Worm (Caenorhabditis elegans) whole organism, L4 larva: Measurements from ENCODE around the gene nlp-30.
A peak's percentile ranks its signal among the peaks of the same experiment; 100 is the strongest.

Source experiments
- F10B5.3 ChIP-seq: sonication (generic microtip); optimal IDR thresholded peaks from 2 replicates; lab custom pipeline; 2016; ENCODE audit warnings: mild to moderate bottlenecking, missing genetic modification characterization, missing compliant biosample characterization
- F26F4.8 ChIP-seq: fragments of 200-800 bp; sonication (Bioruptor generic); conservative IDR thresholded peaks from 2 replicates; pipeline ENCODE4 v1.3.6; 2022; ENCODE audit warnings: missing genetic modification characterization, missing compliant biosample characterization
- F37D6.2 ChIP-seq: sonication (generic microtip); optimal IDR thresholded peaks from 2 replicates; lab custom pipeline; 2016; ENCODE audit warnings: mild to moderate bottlenecking, missing genetic modification characterization, missing compliant biosample characterization
- F49E8.2 ChIP-seq: sonication (generic microtip); optimal IDR thresholded peaks from 2 replicates; lab custom pipeline; 2016; ENCODE audit warnings: missing compliant biosample characterization, mild to moderate bottlenecking, missing genetic modification characterization, borderline replicate concordance
- T20F7.1 ChIP-seq: fragments of 200-800 bp; sonication (Bioruptor generic); optimal IDR thresholded peaks from 2 replicates; lab custom pipeline; 2018; ENCODE audit warnings: mild to moderate bottlenecking, missing genetic modification characterization, missing compliant biosample characterization
- Y105C5A.15 ChIP-seq: fragments of 200-800 bp; sonication (Bioruptor generic); IDR thresholded peaks from 2 replicates; pipeline ENCODE4 v1.3.6; 2022; ENCODE audit warnings: missing genetic modification characterization, missing compliant biosample characterization
- Y48G9A.11 ChIP-seq: fragments of 200-800 bp; sonication (Bioruptor generic); IDR thresholded peaks from 2 replicates; pipeline ENCODE4 v1.3.6; 2022; ENCODE audit warnings: missing genetic modification reagents, missing genetic modification characterization, missing compliant biosample characterization
- ZK546.5 ChIP-seq, 2 experiments: sonication (generic microtip); optimal IDR thresholded peaks; 2 replicates each; lab custom pipeline; 2017; ENCODE audit warnings: missing biosample characterization in 2 of 2, missing genetic modification characterization in 2 of 2
- arid-1 ChIP-seq: fragments of 200-800 bp; sonication (Bioruptor generic); conservative IDR thresholded peaks from 2 replicates; pipeline ENCODE4 v1.3.6; 2022; ENCODE audit warnings: missing genetic modification reagents, missing genetic modification characterization, missing compliant biosample characterization
- ceh-28 ChIP-seq: fragments of 150-350 bp; optimal IDR thresholded peaks from 2 replicates; lab custom pipeline; 2014; ENCODE audit warnings: missing biosample characterization, missing genetic modification reagents, missing genetic modification characterization
- ceh-44 ChIP-seq: fragments of 200-800 bp; sonication (Bioruptor generic); IDR thresholded peaks from 2 replicates; pipeline ENCODE4 v1.3.6; 2022; ENCODE audit warnings: missing genetic modification reagents, missing genetic modification characterization, missing compliant biosample characterization
- ceh-82 ChIP-seq: sonication (generic microtip); optimal IDR thresholded peaks from 2 replicates; lab custom pipeline; 2017; ENCODE audit warnings: missing biosample characterization, missing genetic modification characterization
- ces-1 ChIP-seq: fragments of 150-350 bp; sonication (generic microtip); optimal IDR thresholded peaks from 4 replicates; lab custom pipeline; 2014; ENCODE audit warnings: missing biosample characterization, missing genetic modification reagents, missing genetic modification characterization
- cey-2 ChIP-seq: sonication (generic microtip); optimal IDR thresholded peaks from 3 replicates; lab custom pipeline; 2017; ENCODE audit warnings: missing genetic modification characterization, mild to moderate bottlenecking, missing compliant biosample characterization, antibody characterized with exemption, borderline replicate concordance; ENCODE audit not compliant: insufficient read depth
- daf-12 ChIP-seq: fragments of 150-350 bp; optimal IDR thresholded peaks from 2 replicates; lab custom pipeline; 2014; ENCODE audit warnings: missing biosample characterization, missing genetic modification reagents, missing genetic modification characterization
- daf-16 ChIP-seq, 3 experiments: sonication (generic microtip); optimal IDR thresholded peaks; 2 replicates each; lab custom pipeline; 2016 to 2017; ENCODE audit warnings: missing genetic modification characterization in 3 of 3, missing genetic modification reagents in 3 of 3, mild to moderate bottlenecking in 2 of 3, missing compliant biosample characterization in 2 of 3, missing biosample characterization in 1 of 3, moderate library complexity in 1 of 3
- daf-8 ChIP-seq: fragments of 200-800 bp; sonication (Bioruptor generic); IDR thresholded peaks from 2 replicates; pipeline ENCODE4 v1.3.6; 2022; ENCODE audit warnings: missing genetic modification characterization, missing compliant biosample characterization
- dmd-6 ChIP-seq: fragments of 200-800 bp; sonication (Bioruptor generic); IDR thresholded peaks from 2 replicates; pipeline ENCODE4 v1.3.6; 2022; ENCODE audit warnings: missing genetic modification reagents, missing genetic modification characterization, missing compliant biosample characterization
- dmd-8 ChIP-seq: fragments of 200-800 bp; sonication (Bioruptor generic); IDR thresholded peaks from 2 replicates; pipeline ENCODE4 v1.3.6; 2022; ENCODE audit warnings: missing genetic modification characterization, missing compliant biosample characterization
- dve-1 ChIP-seq: sonication (generic microtip); optimal IDR thresholded peaks from 2 replicates; lab custom pipeline; 2017; ENCODE audit warnings: antibody characterized with exemption, mild to moderate bottlenecking, missing genetic modification characterization, missing compliant biosample characterization; ENCODE audit not compliant: insufficient read depth
- hif-1 ChIP-seq, 2 experiments: sonication (generic microtip); optimal IDR thresholded peaks; 2 replicates each; lab custom pipeline; 2016 to 2017; ENCODE audit warnings: missing compliant biosample characterization in 2 of 2, missing genetic modification characterization in 2 of 2, missing genetic modification reagents in 2 of 2, missing genotype in 2 of 2, mild to moderate bottlenecking in 1 of 2
- hlh-11 ChIP-seq: fragments of 200-800 bp; sonication (Bioruptor generic); optimal IDR thresholded peaks from 2 replicates; lab custom pipeline; 2018; ENCODE audit warnings: mild to moderate bottlenecking, missing genetic modification characterization, missing compliant biosample characterization
- hlh-30 ChIP-seq: sonication (generic microtip); optimal IDR thresholded peaks from 2 replicates; lab custom pipeline; 2017; ENCODE audit warnings: antibody characterized with exemption, mild to moderate bottlenecking, missing genetic modification characterization, missing compliant biosample characterization; ENCODE audit not compliant: insufficient read depth
- lim-7 ChIP-seq: fragments of 200-800 bp; sonication (Bioruptor generic); IDR thresholded peaks from 2 replicates; pipeline ENCODE4 v1.3.6; 2022; ENCODE audit warnings: missing genetic modification characterization, missing compliant biosample characterization
- lin-13 ChIP-seq: fragments of 150-350 bp; optimal IDR thresholded peaks from 2 replicates; lab custom pipeline; 2014; ENCODE audit warnings: missing biosample characterization, missing genetic modification reagents, missing genetic modification characterization
- lin-15B ChIP-seq: fragments of 150-350 bp; sonication (generic microtip); optimal IDR thresholded peaks from 3 replicates; lab custom pipeline; 2014; ENCODE audit warnings: missing biosample characterization, missing genetic modification characterization
- lin-38 ChIP-seq: fragments of 200-800 bp; sonication (Bioruptor generic); IDR thresholded peaks from 2 replicates; pipeline ENCODE4 v1.3.6; 2022; ENCODE audit warnings: missing genetic modification reagents, missing genetic modification characterization, missing compliant biosample characterization
- lin-39 ChIP-seq: fragments of 150-350 bp; optimal IDR thresholded peaks from 2 replicates; lab custom pipeline; 2014; ENCODE audit warnings: missing biosample characterization, missing genetic modification reagents, missing genetic modification characterization
- madf-5 ChIP-seq, 2 experiments: fragments of 200-800 bp; sonication (Bioruptor generic); IDR thresholded peaks; 2 replicates each; pipeline ENCODE4 v1.3.6; 2022; ENCODE audit warnings: missing compliant biosample characterization in 2 of 2, missing genetic modification characterization in 2 of 2
- mep-1 ChIP-seq: fragments of 150-350 bp; sonication (generic microtip); optimal IDR thresholded peaks from 3 replicates; lab custom pipeline; 2014; ENCODE audit warnings: missing biosample characterization, missing genetic modification characterization
- mxl-3 ChIP-seq: fragments of 200-800 bp; sonication (Bioruptor generic); optimal IDR thresholded peaks from 2 replicates; lab custom pipeline; 2018; ENCODE audit warnings: mild to moderate bottlenecking, missing genetic modification characterization, missing compliant biosample characterization
- nhr-10 ChIP-seq: fragments of 150-350 bp; optimal IDR thresholded peaks from 2 replicates; lab custom pipeline; 2014; ENCODE audit warnings: missing biosample characterization, missing genetic modification characterization
- nhr-102 ChIP-seq: sonication (generic microtip); optimal IDR thresholded peaks from 2 replicates; lab custom pipeline; 2016; ENCODE audit warnings: mild to moderate bottlenecking, missing genetic modification characterization, moderate library complexity, missing compliant biosample characterization
- nhr-11 ChIP-seq: fragments of 150-350 bp; optimal IDR thresholded peaks from 2 replicates; lab custom pipeline; 2014; ENCODE audit warnings: missing biosample characterization, missing genetic modification characterization
- nhr-111 ChIP-seq: fragments of 200-800 bp; sonication (Bioruptor generic); optimal IDR thresholded peaks from 2 replicates; lab custom pipeline; 2018; ENCODE audit warnings: mild to moderate bottlenecking, missing genetic modification characterization, missing compliant biosample characterization
- nhr-28 ChIP-seq: fragments of 150-350 bp; optimal IDR thresholded peaks from 2 replicates; lab custom pipeline; 2014; ENCODE audit warnings: missing biosample characterization, missing genetic modification characterization
- nhr-42 ChIP-seq: fragments of 200-800 bp; sonication (Bioruptor generic); IDR thresholded peaks from 2 replicates; pipeline ENCODE4 v1.3.6; 2022; ENCODE audit warnings: missing genetic modification characterization, missing compliant biosample characterization
- nhr-48 ChIP-seq: sonication (generic microtip); optimal IDR thresholded peaks from 2 replicates; lab custom pipeline; 2016; ENCODE audit warnings: mild to moderate bottlenecking, missing genetic modification characterization, missing compliant biosample characterization
- nhr-76 ChIP-seq: fragments of 150-350 bp; optimal IDR thresholded peaks from 2 replicates; lab custom pipeline; 2014; ENCODE audit warnings: missing biosample characterization, missing genetic modification characterization
- pqm-1 ChIP-seq: sonication (generic microtip); optimal IDR thresholded peaks from 2 replicates; lab custom pipeline; 2017; ENCODE audit warnings: missing biosample characterization, missing genetic modification characterization
- rbr-2 ChIP-seq: sonication (generic microtip); optimal IDR thresholded peaks from 2 replicates; lab custom pipeline; 2016; ENCODE audit warnings: missing genotype, missing genetic modification characterization, missing compliant biosample characterization
- set-16 ChIP-seq: fragments of 200-800 bp; sonication (Bioruptor generic); IDR thresholded peaks from 2 replicates; pipeline ENCODE4 v1.3.6; 2022; ENCODE audit warnings: missing genetic modification reagents, missing genetic modification characterization, missing compliant biosample characterization
- skn-1 ChIP-seq: fragments of 150-350 bp; optimal IDR thresholded peaks from 2 replicates; lab custom pipeline; 2014; ENCODE audit warnings: missing biosample characterization, missing genetic modification characterization
- snpc-1.2 ChIP-seq: fragments of 200-800 bp; sonication (Bioruptor generic); IDR thresholded peaks from 2 replicates; pipeline ENCODE4 v1.3.6; 2022; ENCODE audit warnings: missing genetic modification reagents, missing genetic modification characterization, missing compliant biosample characterization
- snpc-4 ChIP-seq: fragments of 150-350 bp; optimal IDR thresholded peaks from 2 replicates; lab custom pipeline; 2014; ENCODE audit warnings: missing biosample characterization, missing genetic modification characterization
- spr-1 ChIP-seq: sonication (generic microtip); optimal IDR thresholded peaks from 2 replicates; lab custom pipeline; 2016; ENCODE audit warnings: mild to moderate bottlenecking, missing genetic modification characterization, missing compliant biosample characterization
- unc-62 ChIP-seq, 3 experiments: fragments of 150-350 bp in 1 of 3; sonication (generic microtip); optimal IDR thresholded peaks in 2 of 3; peaks in 1 of 3; 1 replicate in 1 of 3; 2 replicates in 2 of 3; lab custom pipeline; 2014 to 2017; ENCODE audit warnings: missing biosample characterization in 3 of 3, missing genetic modification characterization in 3 of 3, missing genetic modification reagents in 3 of 3, missing genotype in 1 of 3
- zfp-2 ChIP-seq: sonication (generic microtip); optimal IDR thresholded peaks from 2 replicates; lab custom pipeline; 2016; ENCODE audit warnings: mild to moderate bottlenecking, missing genetic modification characterization, missing compliant biosample characterization
- zip-11 ChIP-seq: fragments of 200-800 bp; sonication (Bioruptor generic); IDR thresholded peaks from 2 replicates; pipeline ENCODE4 v1.3.6; 2022; ENCODE audit warnings: missing genetic modification characterization, missing compliant biosample characterization
- zip-2 ChIP-seq: fragments of 150-350 bp; optimal IDR thresholded peaks from 2 replicates; lab custom pipeline; 2014; ENCODE audit warnings: missing biosample characterization, missing genetic modification characterization

The nlp-30 gene

DNA sequence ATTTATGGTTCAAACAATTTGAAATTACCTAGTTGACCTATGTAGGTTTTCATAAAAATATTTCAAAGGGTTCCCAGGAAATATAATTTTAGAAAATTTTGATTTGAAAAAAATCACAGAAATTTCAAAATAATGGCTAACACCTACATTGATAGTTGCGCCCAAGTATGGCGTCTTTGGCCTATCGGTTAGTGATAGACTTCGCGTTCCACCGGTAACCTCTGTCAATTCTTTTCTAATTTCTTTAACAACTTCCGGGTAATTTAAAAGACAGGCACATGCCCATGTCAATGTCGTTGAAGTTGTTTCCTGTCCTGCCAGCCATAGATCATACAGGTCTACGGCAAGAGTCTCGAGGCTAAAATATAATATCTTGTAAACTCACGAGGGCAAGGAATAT, 12.9 kb upstream of the nlp-30 start:
- TF ChIP-seq daf-12 (no peak), unc-62 (GFP tag; optimal IDR thresholded peaks at IDR 0.05 in 1 of 2; lab: Kevin White, UChicago) (peak in 1 of 2 experiments; percentile 95), unc-62 (tag; optimal IDR thresholded peaks at IDR 0.05; lab: Kevin White, UChicago) (no peak)

DNA sequence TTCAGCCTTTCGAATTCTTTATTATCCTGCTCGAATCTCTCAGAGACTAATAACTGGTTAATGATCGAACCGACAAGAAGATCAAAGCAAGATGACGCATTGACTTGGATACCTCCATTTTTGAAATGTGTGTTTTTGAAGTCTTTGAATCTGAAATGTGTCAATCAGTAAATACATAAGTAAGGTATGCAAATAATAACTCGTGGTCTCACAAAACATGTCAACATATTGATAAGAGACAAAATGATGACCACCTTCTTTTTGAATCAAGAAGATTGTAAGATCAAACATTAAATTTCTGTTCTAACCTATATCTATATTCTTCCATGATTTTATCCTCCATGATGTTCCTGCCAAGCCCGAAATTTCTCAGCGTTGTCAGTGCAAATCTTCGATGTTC, 12.1 kb upstream of the nlp-30 start:
- peak; percentile 47 for TF ChIP-seq dve-1 (tag; lab: Kevin White, UChicago)
- TF ChIP-seq ceh-82 (tag; lab: Kevin White, UChicago), result no peak
- TF ChIP-seq zfp-2 (tag; lab: Kevin White, UChicago), result no peak
- no peak for TF ChIP-seq hlh-30
- TF ChIP-seq daf-8 (GFP tag; lab: Robert Waterston, UW), result no peak
- TF ChIP-seq hlh-11, result peak; percentile 23
- TF ChIP-seq rbr-2, result no peak
- TF ChIP-seq arid-1 (GFP tag; lab: Robert Waterston, UW), result no peak
- TF ChIP-seq lin-15B (tag; lab: Kevin White, UChicago), result no peak
- no peak for TF ChIP-seq dmd-8 (GFP tag; lab: Robert Waterston, UW)
- no peak for TF ChIP-seq Y105C5A.15
- no peak for TF ChIP-seq lim-7 (GFP tag; lab: Robert Waterston, UW)
- TF ChIP-seq pqm-1 (tag; lab: Kevin White, UChicago), result no peak
- TF ChIP-seq F37D6.2, result no peak
- no peak for TF ChIP-seq mep-1 (tag; lab: Kevin White, UChicago)
- no peak for TF ChIP-seq snpc-4 (tag; lab: Kevin White, UChicago)
- TF ChIP-seq nhr-76 (tag; lab: Kevin White, UChicago), result no peak
- no peak for TF ChIP-seq ces-1 (GFP tag; lab: Kevin White, UChicago)
- peak; percentile 3 for TF ChIP-seq nhr-102
- no peak for TF ChIP-seq mxl-3 (GFP tag; lab: Kevin White, UChicago)
- no peak for TF ChIP-seq spr-1 (tag; lab: Kevin White, UChicago)
- no peak for TF ChIP-seq ceh-28
- peak; percentile 61 for TF ChIP-seq dmd-6 (GFP tag; lab: Robert Waterston, UW)
- no peak for TF ChIP-seq F10B5.3
- TF ChIP-seq zip-11, result no peak
- TF ChIP-seq ceh-44 (GFP tag; lab: Robert Waterston, UW), result no peak
- TF ChIP-seq F49E8.2 (tag; lab: Kevin White, UChicago), result no peak
- no peak for TF ChIP-seq madf-5 (GFP tag; IDR thresholded peaks at IDR 0.05; lab: Robert Waterston, UW)
- TF ChIP-seq lin-13 (GFP tag; lab: Kevin White, UChicago), result no peak
- no peak for TF ChIP-seq snpc-1.2 (GFP tag; lab: Robert Waterston, UW)
- TF ChIP-seq nhr-48 (tag; lab: Kevin White, UChicago), result no peak
- TF ChIP-seq nhr-111, result no peak
- TF ChIP-seq zip-2 (tag; lab: Kevin White, UChicago), result no peak
- no peak for TF ChIP-seq hif-1 (tag; optimal IDR thresholded peaks at IDR 0.05; lab: Kevin White, UChicago)
- no peak for TF ChIP-seq Y48G9A.11 (GFP tag; lab: Robert Waterston, UW)
- TF ChIP-seq T20F7.1, result no peak
- TF ChIP-seq lin-39, result no peak
- no peak for TF ChIP-seq lin-38 (GFP tag; lab: Robert Waterston, UW)
- no peak for TF ChIP-seq ZK546.5 (tag; optimal IDR thresholded peaks at IDR 0.05; lab: Kevin White, UChicago)
- no peak for TF ChIP-seq F26F4.8 (GFP tag; lab: Robert Waterston, UW)
- no peak for TF ChIP-seq cey-2 (tag; lab: Kevin White, UChicago)
- TF ChIP-seq daf-16 (GFP tag; optimal IDR thresholded peaks at IDR 0.05; lab: Kevin White, UChicago), result no peak
- peak; percentile 97 for TF ChIP-seq daf-16 (tag; optimal IDR thresholded peaks at IDR 0.05; lab: Kevin White, UChicago)
- TF ChIP-seq nhr-28 (tag; lab: Kevin White, UChicago), result peak; percentile 75
- TF ChIP-seq nhr-42 (GFP tag; lab: Robert Waterston, UW), result no peak
- no peak for TF ChIP-seq skn-1
- TF ChIP-seq nhr-11, result no peak
- no peak for TF ChIP-seq nhr-10
- TF ChIP-seq set-16 (GFP tag; lab: Robert Waterston, UW), result no peak
